Fruit fly (Drosophila melanogaster): Measurements from ENCODE around the gene CG43354.

DNA sequence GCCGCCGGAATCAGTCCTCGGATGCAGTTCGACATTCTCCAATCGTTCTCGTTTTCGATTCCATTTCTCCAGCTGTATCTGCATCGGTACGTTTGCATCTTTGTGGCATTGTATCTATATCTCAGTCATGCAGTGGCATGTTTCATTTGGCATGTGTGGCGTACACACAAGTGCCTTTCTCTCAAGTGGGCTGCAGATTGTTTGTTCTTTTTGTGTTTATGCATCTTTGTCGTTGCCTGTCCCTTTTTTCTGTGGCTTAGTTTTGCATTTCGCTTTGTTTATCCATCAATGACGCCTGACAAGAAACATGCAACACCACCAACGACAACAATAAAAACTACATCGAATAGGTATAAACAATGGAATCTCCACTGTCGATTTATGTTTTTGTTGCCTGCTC is 27.3 kb upstream of the CG43354 start:
- TF ChIP-seq CG10348 (GFP tag; IDR thresholded peaks at IDR 0.05) (no peak), CG13204 (GFP tag; optimal IDR thresholded peaks at IDR 0.05) (no peak), CG32121 (GFP tag; IDR thresholded peaks at IDR 0.05) (no peak), CG9948 (tag; optimal IDR thresholded peaks at IDR 0.05) (no peak), Pif1A (GFP tag; optimal IDR thresholded peaks at IDR 0.05) (no peak), CG8159 (tag; optimal IDR thresholded peaks at IDR 0.05) (no peak), EcR (GFP tag; optimal IDR thresholded peaks at IDR 0.05) (no peak), CG12605 (GFP tag; IDR thresholded peaks at IDR 0.05) (no peak), Pif1B (GFP tag; optimal IDR thresholded peaks at IDR 0.05) (no peak)

Data from whole organism, pupa.